Worm (Caenorhabditis elegans): Measurements from ENCODE around the gene clec-35.

clec-35 gene

ce11 chrV:16802572-16802971, 51.3 kb downstream of the clec-35 start, which contains the start of gene cand-1:
TSS of gene cand-1 (plus strand) at chrV:16802872.
- TF ChIP-seq ceh-44 (GFP tag; IDR thresholded peaks at IDR 0.05), result no peak
- no peak for TF ChIP-seq nhr-25 (tag; optimal IDR thresholded peaks at IDR 0.05; ENCODE audit: borderline replicate concordance, insufficient read depth)
- no peak for TF ChIP-seq ceh-32 (tag; optimal IDR thresholded peaks at IDR 0.05; ENCODE audit: poor library complexity)
